Fruit fly (Drosophila melanogaster) Kc167 (cell line): ENCODE data around the gene CG15387.

Source experiments
- Myc ChIP-seq: fragments of >200 bp; optimal IDR thresholded peaks from 2 replicates; lab custom pipeline; 2017; ENCODE audit warnings: missing external identifiers
- Sin3A ChIP-seq: fragments of >200 bp; optimal IDR thresholded peaks from 2 replicates; lab custom pipeline; 2018; ENCODE audit warnings: missing external identifiers
- h ChIP-seq: fragments of >200 bp; optimal IDR thresholded peaks from 3 replicates; lab custom pipeline; 2018; ENCODE audit warnings: missing external identifiers
- insv ChIP-seq: fragments of >200 bp; optimal IDR thresholded peaks from 3 replicates; lab custom pipeline; 2018; ENCODE audit warnings: missing external identifiers
- psq ChIP-seq: fragments of >200 bp; optimal IDR thresholded peaks from 2 replicates; lab custom pipeline; 2017; ENCODE audit warnings: missing external identifiers
- ttk ChIP-seq: sonication (Bioruptor generic); optimal IDR thresholded peaks from 2 replicates; lab custom pipeline; 2017; ENCODE audit warnings: missing external identifiers

CG15387 gene

dm6 chr2L:2214004-2214403, 12.1 kb downstream of the CG15387 start, which contains the start of the genes Uch and CG34174:
TSS of gene Uch (minus strand) at chr2L:2214211.
TSS of gene CG34174 (plus strand) at chr2L:2214266.
- TF ChIP-seq psq (lab: Kevin White, UChicago) (no peak), h (lab: Kevin White, UChicago) (no peak), ttk (lab: Kevin White, UChicago) (no peak), insv (lab: Kevin White, UChicago) (no peak), Myc (lab: Kevin White, UChicago) (no peak), Sin3A (lab: Kevin White, UChicago) (no peak)

- TF ChIP-seq h (lab: Kevin White, UChicago): no peak
- TF ChIP-seq Myc (lab: Kevin White, UChicago): no peak
- TF ChIP-seq Sin3A (lab: Kevin White, UChicago): no peak
- TF ChIP-seq insv (lab: Kevin White, UChicago): no peak
- no peak for TF ChIP-seq psq (lab: Kevin White, UChicago)
- TF ChIP-seq ttk (lab: Kevin White, UChicago): no peak
These were observed 13.6 kb downstream of the CG15387 start, which contains the start of gene CG15385 for dm6 chr2L:2212478-2212877. TSS of gene CG15385 (minus strand) at chr2L:2212571.

DNA sequence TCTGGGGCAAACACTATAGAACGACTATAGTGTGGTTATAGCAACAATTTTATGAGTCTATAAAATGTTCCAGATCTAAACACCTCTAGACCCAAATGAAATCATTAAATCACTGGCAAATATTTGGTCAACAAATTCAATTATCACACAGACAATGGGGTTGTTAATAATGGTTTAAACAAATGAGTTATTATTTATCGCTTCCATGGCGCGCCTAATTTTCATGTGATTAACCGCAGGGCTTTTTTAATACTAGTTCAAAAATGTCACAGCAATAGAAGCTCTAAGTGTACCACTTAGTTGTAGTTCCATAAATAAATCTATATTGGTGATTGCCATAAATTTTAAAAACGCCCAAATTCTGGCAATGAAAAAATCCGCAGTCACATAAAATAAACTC, 17.1 kb downstream of the CG15387 start, which contains the start of gene CG33124:
TSS of gene CG33124 (minus strand) at position 101 of the 400 bp plus-strand sequence.
- no peak for TF ChIP-seq insv (lab: Kevin White, UChicago)
- no peak for TF ChIP-seq Sin3A (lab: Kevin White, UChicago)
- no peak for TF ChIP-seq psq (lab: Kevin White, UChicago)
- TF ChIP-seq Myc (lab: Kevin White, UChicago): no peak
- TF ChIP-seq h (lab: Kevin White, UChicago): no peak
- no peak for TF ChIP-seq ttk (lab: Kevin White, UChicago)

- TF ChIP-seq Sin3A (lab: Kevin White, UChicago) (no peak), ttk (lab: Kevin White, UChicago) (no peak), h (lab: Kevin White, UChicago) (no peak), Myc (lab: Kevin White, UChicago) (no peak), insv (lab: Kevin White, UChicago) (no peak), psq (lab: Kevin White, UChicago) (no peak)
These were observed 20.0 kb downstream of the CG15387 start, which contains the start of gene CG31668 for dm6 chr2L:2206066-2206465. TSS of gene CG31668 (minus strand) at chr2L:2206166.

dm6 chr2L:2202853-2203717, 23.0 kb downstream of the CG15387 start:
- no peak for TF ChIP-seq h (lab: Kevin White, UChicago)
- TF ChIP-seq Myc (lab: Kevin White, UChicago): no peak
- no peak for TF ChIP-seq insv (lab: Kevin White, UChicago)
- no peak for TF ChIP-seq Sin3A (lab: Kevin White, UChicago)
- no peak for TF ChIP-seq psq (lab: Kevin White, UChicago)
- no peak for TF ChIP-seq ttk (lab: Kevin White, UChicago)

DNA sequence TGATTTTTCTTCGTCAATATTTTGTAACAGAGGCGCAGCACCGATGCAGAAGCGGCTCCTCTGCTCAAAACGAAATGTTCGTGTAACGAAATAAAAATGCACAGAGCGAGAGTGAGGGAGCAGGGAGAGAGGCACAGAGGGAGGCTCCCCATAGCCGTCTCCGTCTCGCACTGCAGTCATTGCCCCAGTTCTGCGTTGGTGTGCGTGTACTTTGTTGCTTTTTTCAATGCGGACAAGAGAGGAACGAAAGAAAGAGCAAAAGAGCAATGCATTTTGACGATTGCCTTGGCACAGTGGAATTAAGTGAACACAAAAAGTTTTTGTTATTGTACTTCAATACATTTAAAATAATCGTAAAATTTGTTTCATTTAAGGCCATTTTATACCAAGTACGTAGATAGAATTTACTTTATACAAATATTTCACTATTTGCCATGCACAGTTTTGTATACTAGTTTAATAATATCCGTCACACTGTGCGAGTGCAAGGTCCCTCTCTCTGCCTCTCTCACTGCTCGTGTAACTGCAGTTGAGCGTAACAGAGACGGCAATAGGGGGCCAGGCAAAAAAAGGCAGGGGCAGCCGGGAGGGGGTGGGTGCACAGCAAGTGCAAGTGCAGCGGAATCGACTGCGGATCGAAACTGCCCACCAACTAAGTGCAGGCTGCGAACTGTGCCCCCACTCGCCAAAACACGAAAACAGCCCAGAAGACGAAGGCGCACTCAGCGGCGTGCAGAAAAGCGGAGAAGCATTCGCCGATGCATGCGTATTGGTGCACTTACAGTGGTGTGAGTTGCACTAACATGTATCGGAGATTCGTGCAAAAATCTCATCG, 23.9 kb downstream of the CG15387 start:
- no peak for TF ChIP-seq Myc (lab: Kevin White, UChicago)
- no peak for TF ChIP-seq psq (lab: Kevin White, UChicago)
- TF ChIP-seq h (lab: Kevin White, UChicago): no peak
- no peak for TF ChIP-seq Sin3A (lab: Kevin White, UChicago)
- TF ChIP-seq ttk (lab: Kevin White, UChicago): no peak
- TF ChIP-seq insv (lab: Kevin White, UChicago): no peak

- no peak for TF ChIP-seq Sin3A (lab: Kevin White, UChicago)
- TF ChIP-seq Myc (lab: Kevin White, UChicago): no peak
- no peak for TF ChIP-seq insv (lab: Kevin White, UChicago)
- TF ChIP-seq h (lab: Kevin White, UChicago): no peak
- no peak for TF ChIP-seq psq (lab: Kevin White, UChicago)
- no peak for TF ChIP-seq ttk (lab: Kevin White, UChicago)
These were observed 25.0 kb downstream of the CG15387 start for dm6 chr2L:2201107-2201561.

dm6 chr2L:2200136-2201036, 25.7 kb downstream of the CG15387 start:
- no peak for TF ChIP-seq Sin3A (lab: Kevin White, UChicago)

DNA sequence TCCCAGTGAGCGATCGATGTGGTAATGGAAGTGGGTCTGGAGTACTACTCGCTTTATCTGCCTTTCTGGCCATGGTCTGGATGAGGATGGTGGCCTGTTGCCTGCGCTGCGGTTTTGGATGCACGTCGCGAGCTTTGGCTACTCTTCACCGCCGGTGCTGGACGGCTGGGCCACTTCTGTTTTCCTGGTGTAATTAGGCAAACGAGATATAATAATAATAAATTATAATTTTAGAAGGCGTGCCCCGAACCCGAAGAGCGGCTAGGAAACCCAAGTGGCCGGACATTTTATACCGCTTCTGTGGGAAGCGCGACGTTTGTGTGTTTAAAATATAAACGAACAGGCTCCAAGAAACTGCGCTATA, 26.7 kb downstream of the CG15387 start:
- TF ChIP-seq h (lab: Kevin White, UChicago): no peak
- no peak for TF ChIP-seq insv (lab: Kevin White, UChicago)
- TF ChIP-seq Myc (lab: Kevin White, UChicago): no peak
- no peak for TF ChIP-seq ttk (lab: Kevin White, UChicago)
- TF ChIP-seq Sin3A (lab: Kevin White, UChicago): no peak
- TF ChIP-seq psq (lab: Kevin White, UChicago): no peak
